Worm (Caenorhabditis elegans): Measurements from ENCODE around the gene F54A3.5.

F54A3.5 gene

ce11 chrII:2196742-2197141 is 28.8 kb downstream of the F54A3.5 start:
- TF ChIP-seq snpc-4 (tag; optimal IDR thresholded peaks at IDR 0.05), result no peak
- TF ChIP-seq lir-3 (tag; optimal IDR thresholded peaks at IDR 0.05; ENCODE audit: poor library complexity), result no peak
- TF ChIP-seq lin-14 (GFP tag; optimal IDR thresholded peaks at IDR 0.05), result peak; percentile 0
- TF ChIP-seq swsn-7 (tag; optimal IDR thresholded peaks at IDR 0.05), result no peak
- no peak for TF ChIP-seq efl-1 (optimal IDR thresholded peaks at IDR 0.05)
- TF ChIP-seq efl-1 (GFP tag; optimal IDR thresholded peaks at IDR 0.05 in 1 of 2), result no peak
- no peak for TF ChIP-seq mef-2 (tag; optimal IDR thresholded peaks at IDR 0.05)
- TF ChIP-seq nhr-28 (tag; optimal IDR thresholded peaks at IDR 0.05), result no peak

ce11 chrII:2195541-2195940 is 30.0 kb downstream of the F54A3.5 start:
- no peak for TF ChIP-seq elt-2 (tag; optimal IDR thresholded peaks at IDR 0.05)
- no peak for TF ChIP-seq rnt-1 (tag; optimal IDR thresholded peaks at IDR 0.05)
- TF ChIP-seq pqm-1 (tag; optimal IDR thresholded peaks at IDR 0.05), result no peak
- peak; percentile 12 for TF ChIP-seq unc-86 (tag; optimal IDR thresholded peaks at IDR 0.05)
- peak; percentile 26 to 77 (median 45) for TF ChIP-seq ceh-82 (tag; optimal IDR thresholded peaks at IDR 0.05)
- TF ChIP-seq snpc-4 (tag; optimal IDR thresholded peaks at IDR 0.05), result no peak
- TF ChIP-seq nhr-71 (tag; optimal IDR thresholded peaks at IDR 0.05), result peak; percentile 56
- TF ChIP-seq aly-2 (tag; optimal IDR thresholded peaks at IDR 0.05), result no peak
- TF ChIP-seq tbx-2 (tag; optimal IDR thresholded peaks at IDR 0.05), result no peak
- no peak for TF ChIP-seq pax-3 (tag; optimal IDR thresholded peaks at IDR 0.05)
- TF ChIP-seq nhr-77 (tag; optimal IDR thresholded peaks at IDR 0.05), result peak; percentile 58
- TF ChIP-seq ces-1 (GFP tag; optimal IDR thresholded peaks at IDR 0.05), result no peak
- TF ChIP-seq snu-23 (GFP tag; optimal IDR thresholded peaks at IDR 0.05), result peak; percentile 54
- peak in 2 of 3 experiments; percentile 16 to 45 for TF ChIP-seq dpl-1 (GFP tag; optimal IDR thresholded peaks at IDR 0.05)
- no peak for TF ChIP-seq C34B4.2 (tag; optimal IDR thresholded peaks at IDR 0.05)
- TF ChIP-seq efl-1 (optimal IDR thresholded peaks at IDR 0.05), result peak; percentile 42 to 53
- TF ChIP-seq efl-1 (GFP tag; optimal IDR thresholded peaks at IDR 0.05 in 1 of 2), result peak; percentile 21 to 92
- no peak for TF ChIP-seq sup-37 (GFP tag; optimal IDR thresholded peaks at IDR 0.05)
- no peak for TF ChIP-seq mef-2 (tag; optimal IDR thresholded peaks at IDR 0.05)
- no peak for TF ChIP-seq nhr-84 (tag; optimal IDR thresholded peaks at IDR 0.05)
- TF ChIP-seq zip-4 (GFP tag; optimal IDR thresholded peaks at IDR 0.05), result no peak
- TF ChIP-seq nhr-237 (tag; optimal IDR thresholded peaks at IDR 0.05), result no peak
- TF ChIP-seq vab-15 (tag; optimal IDR thresholded peaks at IDR 0.05), result no peak
- no peak for TF ChIP-seq efl-3 (GFP tag; optimal IDR thresholded peaks at IDR 0.05)
- no peak for TF ChIP-seq egl-13 (tag; optimal IDR thresholded peaks at IDR 0.05)
- TF ChIP-seq alr-1 (tag; optimal IDR thresholded peaks at IDR 0.05; ENCODE audit: borderline replicate concordance), result no peak
- no peak for TF ChIP-seq hlh-17 (GFP tag; optimal IDR thresholded peaks at IDR 0.05; ENCODE audit: borderline replicate concordance)
- TF ChIP-seq mep-1 (tag; optimal IDR thresholded peaks at IDR 0.05), result peak; percentile 34
- TF ChIP-seq sptf-1 (tag; optimal IDR thresholded peaks at IDR 0.05), result no peak
- peak; percentile 52 to 68 for TF ChIP-seq lin-35 (GFP tag; optimal IDR thresholded peaks at IDR 0.05)
- no peak for TF ChIP-seq grh-1 (GFP tag; IDR thresholded peaks at IDR 0.05)
- peak; percentile 45 for TF ChIP-seq fkh-10 (GFP tag; optimal IDR thresholded peaks at IDR 0.05)
- no peak for TF ChIP-seq unc-130 (tag; optimal IDR thresholded peaks at IDR 0.05)
- TF ChIP-seq nhr-90 (tag; optimal IDR thresholded peaks at IDR 0.05; ENCODE audit: poor library complexity), result no peak
- no peak for TF ChIP-seq lin-15B (tag; optimal IDR thresholded peaks at IDR 0.05)
- no peak for TF ChIP-seq nhr-76 (tag; optimal IDR thresholded peaks at IDR 0.05)
- no peak for TF ChIP-seq nhr-85 (tag)
- no peak for TF ChIP-seq ceh-8 (GFP tag; optimal IDR thresholded peaks at IDR 0.05)
- no peak for TF ChIP-seq isw-1 (GFP tag; IDR thresholded peaks at IDR 0.05)
- peak; percentile 53 for TF ChIP-seq lin-13 (GFP tag; optimal IDR thresholded peaks at IDR 0.05)
- no peak for TF ChIP-seq aha-1 (tag; optimal IDR thresholded peaks at IDR 0.05)
- no peak for TF ChIP-seq fkh-8 (tag; optimal IDR thresholded peaks at IDR 0.05)
- no peak for TF ChIP-seq unc-98 (GFP tag; IDR thresholded peaks at IDR 0.05)
- no peak for TF ChIP-seq sox-4 (tag; optimal IDR thresholded peaks at IDR 0.05)
- no peak for TF ChIP-seq jun-1 (tag; optimal IDR thresholded peaks at IDR 0.05)
- no peak for TF ChIP-seq mdl-1 (tag; optimal IDR thresholded peaks at IDR 0.05)
- TF ChIP-seq ztf-11 (tag; optimal IDR thresholded peaks at IDR 0.05), result no peak
- no peak for TF ChIP-seq lir-3 (tag; optimal IDR thresholded peaks at IDR 0.05; ENCODE audit: poor library complexity)

Data from whole organism, L1 larva.